Worm (Caenorhabditis elegans) whole organism, L2 larva: Measurements from ENCODE around the gene W09H1.1.

ENCODE experiments used
- C34F6.9 ChIP-seq: fragments of 150-350 bp; optimal IDR thresholded peaks from 2 replicates; lab custom pipeline; 2014; ENCODE audit warnings: missing biosample characterization, missing genetic modification characterization
- F13H6.1 ChIP-seq: sonication (generic microtip); optimal IDR thresholded peaks from 2 replicates; lab custom pipeline; 2016; ENCODE audit warnings: missing genetic modification characterization, missing compliant biosample characterization
- R02D3.7 ChIP-seq: fragments of 150-350 bp; optimal IDR thresholded peaks from 2 replicates; lab custom pipeline; 2014; ENCODE audit warnings: missing biosample characterization, missing genetic modification characterization
- alr-1 ChIP-seq: fragments of 150-350 bp; optimal IDR thresholded peaks from 2 replicates; lab custom pipeline; 2014; ENCODE audit warnings: missing biosample characterization, missing genetic modification characterization
- blmp-1 ChIP-seq: sonication (generic microtip); optimal IDR thresholded peaks from 2 replicates; lab custom pipeline; 2017; ENCODE audit warnings: missing genetic modification characterization, mild to moderate bottlenecking, missing compliant biosample characterization, antibody characterized with exemption, moderate library complexity; ENCODE audit not compliant: insufficient read depth
- ceh-16 ChIP-seq: fragments of 150-350 bp; optimal IDR thresholded peaks from 2 replicates; lab custom pipeline; 2014; ENCODE audit warnings: missing biosample characterization, missing genetic modification characterization
- crh-2 ChIP-seq: sonication (generic microtip); optimal IDR thresholded peaks from 2 replicates; lab custom pipeline; 2017; ENCODE audit warnings: missing biosample characterization, missing genetic modification characterization
- dmd-4 ChIP-seq: sonication (generic microtip); optimal IDR thresholded peaks from 2 replicates; lab custom pipeline; 2017; ENCODE audit warnings: missing biosample characterization, missing genetic modification characterization
- egl-27 ChIP-seq: sonication (generic microtip); optimal IDR thresholded peaks from 3 replicates; lab custom pipeline; 2017; ENCODE audit warnings: missing biosample characterization, missing genetic modification reagents, missing genetic modification characterization
- elt-1 ChIP-seq: fragments of 150-350 bp; optimal IDR thresholded peaks from 2 replicates; lab custom pipeline; 2014; ENCODE audit warnings: missing biosample characterization, missing genetic modification characterization
- elt-3 ChIP-seq: sonication (generic microtip); optimal IDR thresholded peaks from 2 replicates; lab custom pipeline; 2017; ENCODE audit warnings: missing biosample characterization, missing genetic modification characterization
- gmeb-1 ChIP-seq: fragments of 150-350 bp; optimal IDR thresholded peaks from 2 replicates; lab custom pipeline; 2014; ENCODE audit warnings: missing biosample characterization, missing genetic modification characterization
- lin-11 ChIP-seq: fragments of 150-350 bp; sonication (generic microtip); optimal IDR thresholded peaks from 2 replicates; lab custom pipeline; 2014; ENCODE audit warnings: missing biosample characterization, missing genetic modification characterization, inconsistent platforms, mixed read lengths
- lin-13 ChIP-seq: fragments of 150-350 bp; optimal IDR thresholded peaks from 2 replicates; lab custom pipeline; 2014; ENCODE audit warnings: missing biosample characterization, missing genetic modification reagents, missing genetic modification characterization
- mbf-1 ChIP-seq: sonication (generic microtip); optimal IDR thresholded peaks from 2 replicates; lab custom pipeline; 2017; ENCODE audit warnings: missing biosample characterization, missing genetic modification characterization
- mdl-1 ChIP-seq, 2 experiments: fragments of 150-350 bp in 1 of 2; sonication (generic microtip) in 1 of 2; optimal IDR thresholded peaks; 2 replicates each; lab custom pipeline; 2017; ENCODE audit warnings: missing biosample characterization in 2 of 2, missing genetic modification characterization in 2 of 2
- nhr-10 ChIP-seq: sonication (generic microtip); optimal IDR thresholded peaks from 2 replicates; lab custom pipeline; 2017; ENCODE audit warnings: missing biosample characterization, missing genetic modification characterization
- nhr-129 ChIP-seq: fragments of 150-350 bp; optimal IDR thresholded peaks from 2 replicates; lab custom pipeline; 2014; ENCODE audit warnings: missing biosample characterization, missing genetic modification characterization
- nhr-21 ChIP-seq: fragments of 150-350 bp; optimal IDR thresholded peaks from 2 replicates; lab custom pipeline; 2014; ENCODE audit warnings: missing biosample characterization, missing genetic modification characterization
- nhr-23 ChIP-seq: fragments of 150-350 bp; optimal IDR thresholded peaks from 2 replicates; lab custom pipeline; 2014; ENCODE audit warnings: missing biosample characterization, missing genetic modification reagents, missing genetic modification characterization
- nhr-25 ChIP-seq: fragments of 150-350 bp; sonication (generic microtip); optimal IDR thresholded peaks from 3 replicates; lab custom pipeline; 2014; ENCODE audit warnings: missing biosample characterization, missing genetic modification characterization
- nhr-6 ChIP-seq: fragments of 150-350 bp; optimal IDR thresholded peaks from 2 replicates; lab custom pipeline; 2014; ENCODE audit warnings: missing biosample characterization, missing genetic modification characterization
- nhr-77 ChIP-seq: fragments of 150-350 bp; optimal IDR thresholded peaks from 2 replicates; lab custom pipeline; 2014; ENCODE audit warnings: missing biosample characterization, missing genetic modification characterization
- peb-1 ChIP-seq: fragments of 150-350 bp; optimal IDR thresholded peaks from 2 replicates; lab custom pipeline; 2014; ENCODE audit warnings: missing biosample characterization, missing genetic modification characterization
- sem-4 ChIP-seq: fragments of 150-350 bp; optimal IDR thresholded peaks from 2 replicates; lab custom pipeline; 2014; ENCODE audit warnings: missing biosample characterization, missing genetic modification reagents, missing genetic modification characterization
- skn-1 ChIP-seq: sonication (generic microtip); optimal IDR thresholded peaks from 2 replicates; lab custom pipeline; 2017; ENCODE audit warnings: missing biosample characterization, missing genetic modification characterization
- sma-3 ChIP-seq: sonication (generic microtip); optimal IDR thresholded peaks from 2 replicates; lab custom pipeline; 2016; ENCODE audit warnings: missing genetic modification reagents, missing genetic modification characterization, missing compliant biosample characterization
- sma-9 ChIP-seq, 2 experiments: fragments of 150-350 bp in 1 of 2; sonication (generic microtip) in 1 of 2; optimal IDR thresholded peaks; 2 replicates each; lab custom pipeline; 2014 to 2016; ENCODE audit warnings: missing genetic modification characterization in 2 of 2, mild to moderate bottlenecking in 1 of 2, missing biosample characterization in 1 of 2, missing compliant biosample characterization in 1 of 2, missing genetic modification reagents in 1 of 2, moderate library complexity in 1 of 2
- unc-39 ChIP-seq: fragments of 150-350 bp; optimal IDR thresholded peaks from 2 replicates; lab custom pipeline; 2014; ENCODE audit warnings: missing biosample characterization, missing genetic modification characterization
- unc-55 ChIP-seq: fragments of 150-350 bp; sonication (generic microtip); optimal IDR thresholded peaks from 3 replicates; lab custom pipeline; 2014; ENCODE audit warnings: missing biosample characterization, missing genetic modification reagents, missing genetic modification characterization
- unc-62 ChIP-seq: fragments of 150-350 bp; optimal IDR thresholded peaks from 2 replicates; lab custom pipeline; 2014; ENCODE audit warnings: missing biosample characterization, missing genetic modification reagents, missing genetic modification characterization
- ztf-11 ChIP-seq: sonication (generic microtip); optimal IDR thresholded peaks from 2 replicates; lab custom pipeline; 2017; ENCODE audit warnings: missing biosample characterization, missing genetic modification characterization
- ztf-4 ChIP-seq: fragments of 150-350 bp; optimal IDR thresholded peaks from 2 replicates; lab custom pipeline; 2014; ENCODE audit warnings: missing biosample characterization, missing genetic modification characterization

Gene W09H1.1

ce11 chrII:13156971-13157370 lies 24.4 kb downstream of the W09H1.1 start, which contains the start of the genes hpr-17 and F32A11.1 (continued):
- no peak for TF ChIP-seq ceh-16 (tag; lab: Kevin White, UChicago)
- TF ChIP-seq elt-3 (tag; lab: Kevin White, UChicago) = no peak
- no peak for TF ChIP-seq ztf-11 (tag; lab: Kevin White, UChicago)
- TF ChIP-seq ztf-4 (tag; lab: Kevin White, UChicago) = peak; percentile 21
- TF ChIP-seq egl-27 (tag; lab: Kevin White, UChicago) = peak; percentile 67
- peak; percentile 94 for TF ChIP-seq unc-55 (GFP tag; lab: Kevin White, UChicago)
- no peak for TF ChIP-seq dmd-4 (tag; lab: Kevin White, UChicago)
- TF ChIP-seq R02D3.7 (tag; lab: Kevin White, UChicago) = peak; percentile 55
- TF ChIP-seq crh-2 = peak; percentile 86
- TF ChIP-seq gmeb-1 (tag; lab: Kevin White, UChicago) = peak; percentile 99
- peak; percentile 90 for TF ChIP-seq C34F6.9

- TF ChIP-seq R02D3.7 (tag; lab: Kevin White, UChicago) = no peak
- no peak for TF ChIP-seq nhr-77 (tag; lab: Kevin White, UChicago)
- no peak for TF ChIP-seq skn-1 (tag; lab: Kevin White, UChicago)
- no peak for TF ChIP-seq mbf-1 (tag; lab: Kevin White, UChicago)
- TF ChIP-seq sma-9 (GFP tag; optimal IDR thresholded peaks at IDR 0.05; lab: Kevin White, UChicago) = no peak
- no peak for TF ChIP-seq sma-9 (tag; optimal IDR thresholded peaks at IDR 0.05; lab: Kevin White, UChicago)
- no peak for TF ChIP-seq sem-4
- TF ChIP-seq nhr-129 (tag; lab: Kevin White, UChicago) = no peak
- no peak for TF ChIP-seq elt-1 (tag; lab: Kevin White, UChicago)
- no peak for TF ChIP-seq egl-27 (tag; lab: Kevin White, UChicago)
- no peak for TF ChIP-seq unc-62 (GFP tag; lab: Kevin White, UChicago)
- no peak for TF ChIP-seq ztf-11 (tag; lab: Kevin White, UChicago)
- no peak for TF ChIP-seq lin-13
- TF ChIP-seq nhr-6 (tag; lab: Kevin White, UChicago) = no peak
- no peak for TF ChIP-seq nhr-23
- no peak for TF ChIP-seq unc-39 (tag; lab: Kevin White, UChicago)
Observed at ce11 chrII:13156071-13156470, 25.3 kb downstream of the W09H1.1 start.

DNA sequence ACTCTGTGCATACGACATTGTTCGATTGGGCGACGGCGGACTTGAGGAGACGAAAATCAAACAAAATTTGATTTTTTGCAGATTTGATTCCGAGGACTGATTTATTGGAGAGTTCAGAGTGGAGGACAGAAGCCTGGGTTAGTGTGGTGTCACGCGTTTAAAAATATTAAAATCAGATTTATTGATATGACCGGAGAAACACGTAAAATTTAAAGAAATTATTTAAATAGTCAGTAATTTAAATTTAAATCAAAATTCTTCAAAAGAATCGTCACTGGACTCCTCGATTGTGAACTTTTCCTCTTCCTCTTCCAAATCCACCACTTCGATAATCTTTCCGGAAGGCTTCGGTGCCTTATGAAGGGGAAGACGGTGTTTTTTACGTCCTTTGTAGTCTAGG lies 28.1 kb downstream of the W09H1.1 start, which contains the start of gene spe-18:
Gene spe-18, minus strand, starts transcription at position 101 of the 400 bp plus-strand sequence.
- no peak for TF ChIP-seq nhr-77 (tag; lab: Kevin White, UChicago)
- no peak for TF ChIP-seq elt-1 (tag; lab: Kevin White, UChicago)
- TF ChIP-seq F13H6.1 = no peak
- TF ChIP-seq gmeb-1 (tag; lab: Kevin White, UChicago) = no peak
- TF ChIP-seq nhr-10 (tag; lab: Kevin White, UChicago) = no peak
- no peak for TF ChIP-seq R02D3.7 (tag; lab: Kevin White, UChicago)
- TF ChIP-seq unc-39 (tag; lab: Kevin White, UChicago) = no peak
- no peak for TF ChIP-seq peb-1
- TF ChIP-seq nhr-25 (tag; lab: Kevin White, UChicago) = no peak

- TF ChIP-seq sma-3 (GFP tag; lab: Kevin White, UChicago) (no peak), lin-13 (no peak), mdl-1 (tag; optimal IDR thresholded peaks at IDR 0.05; lab: Kevin White, UChicago) (no peak), gmeb-1 (tag; lab: Kevin White, UChicago) (no peak), alr-1 (tag; lab: Kevin White, UChicago) (no peak), lin-11 (no peak)
- TF ChIP-seq, all 48 proteins: peak for 0
Observed at ce11 chrII:13152409-13152808, 29.0 kb downstream of the W09H1.1 start.

- TF ChIP-seq sma-3 (GFP tag; lab: Kevin White, UChicago) = peak; percentile 5
- peak; percentile 65 for TF ChIP-seq sma-9 (GFP tag; optimal IDR thresholded peaks at IDR 0.05; lab: Kevin White, UChicago)
- no peak for TF ChIP-seq sma-9 (tag; optimal IDR thresholded peaks at IDR 0.05; lab: Kevin White, UChicago)
- TF ChIP-seq nhr-21 = peak; percentile 55
- TF ChIP-seq blmp-1 = peak; percentile 73
- TF ChIP-seq elt-3 (tag; lab: Kevin White, UChicago) = no peak
Observed at ce11 chrII:13149965-13150364, 31.4 kb downstream of the W09H1.1 start.
